Worm (Caenorhabditis elegans) whole organism, L4 larva: Measurements from ENCODE around the gene rpn-9.
A peak's percentile ranks its signal among the peaks of the same experiment; 100 is the strongest.

Experiments
- F37D6.2 ChIP-seq: sonication (generic microtip); optimal IDR thresholded peaks from 2 replicates; lab custom pipeline; 2016; ENCODE audit warnings: mild to moderate bottlenecking, missing genetic modification characterization, missing compliant biosample characterization
- ama-1 ChIP-seq: fragments of 150-350 bp; optimal IDR thresholded peaks from 2 replicates; lab custom pipeline; 2014; ENCODE audit warnings: inconsistent platforms, mixed read lengths
- lsy-2 ChIP-seq, 2 experiments: fragments of 150-350 bp in 1 of 2; sonication (generic microtip) in 1 of 2; optimal IDR thresholded peaks; 2 replicates each; lab custom pipeline; 2014 to 2017; ENCODE audit warnings: missing biosample characterization in 2 of 2, missing genetic modification characterization in 2 of 2
- nhr-102 ChIP-seq: sonication (generic microtip); optimal IDR thresholded peaks from 2 replicates; lab custom pipeline; 2016; ENCODE audit warnings: mild to moderate bottlenecking, missing genetic modification characterization, moderate library complexity, missing compliant biosample characterization
- nhr-237 ChIP-seq: sonication (generic microtip); optimal IDR thresholded peaks from 2 replicates; lab custom pipeline; 2017; ENCODE audit warnings: missing biosample characterization, missing genetic modification characterization
- nhr-48 ChIP-seq: sonication (generic microtip); optimal IDR thresholded peaks from 2 replicates; lab custom pipeline; 2016; ENCODE audit warnings: mild to moderate bottlenecking, missing genetic modification characterization, missing compliant biosample characterization
- nhr-77 ChIP-seq: fragments of 150-350 bp; optimal IDR thresholded peaks from 2 replicates; lab custom pipeline; 2014; ENCODE audit warnings: missing biosample characterization, missing genetic modification characterization
- snpc-4 ChIP-seq: fragments of 150-350 bp; optimal IDR thresholded peaks from 2 replicates; lab custom pipeline; 2014; ENCODE audit warnings: missing biosample characterization, missing genetic modification characterization
- tag-97 ChIP-seq: fragments of 200-800 bp; sonication (Bioruptor generic); IDR thresholded peaks from 2 replicates; pipeline ENCODE4 v1.3.6; 2022; ENCODE audit warnings: missing genetic modification characterization, missing compliant biosample characterization
- zag-1 ChIP-seq: fragments of 150-350 bp; optimal IDR thresholded peaks from 2 replicates; lab custom pipeline; 2014; ENCODE audit warnings: missing biosample characterization, missing genetic modification characterization
- ztf-11 ChIP-seq: fragments of 150-350 bp; optimal IDR thresholded peaks from 2 replicates; lab custom pipeline; 2014; ENCODE audit warnings: missing biosample characterization, missing genetic modification characterization
- ztf-7 ChIP-seq: fragments of 150-350 bp; optimal IDR thresholded peaks from 2 replicates; lab custom pipeline; 2014; ENCODE audit warnings: missing biosample characterization, missing genetic modification characterization

DNA sequence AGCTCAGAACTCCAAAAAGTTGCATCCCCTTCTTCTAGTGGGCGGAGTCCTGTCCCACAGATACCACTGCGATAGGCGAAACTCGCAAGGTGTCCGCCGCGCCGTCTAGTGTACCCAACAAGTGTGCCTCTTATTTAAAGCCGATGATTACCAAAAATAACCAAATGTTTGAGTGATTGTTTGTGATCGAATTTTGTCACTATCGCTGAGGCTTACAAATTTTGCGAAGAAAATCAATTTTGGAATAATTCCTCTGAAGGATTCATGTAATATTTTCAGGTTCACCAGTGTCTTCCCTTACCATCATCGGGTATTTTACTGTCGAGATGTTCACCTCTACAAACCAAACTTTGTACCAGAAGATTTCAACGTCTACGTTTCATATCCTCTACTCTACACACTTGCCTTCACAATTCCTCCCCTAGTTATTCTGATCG is 14.7 kb downstream of the rpn-9 start:
- peak; percentile 93 for TF ChIP-seq snpc-4 (tag; lab: Kevin White, UChicago)
- no peak for TF ChIP-seq ztf-11 (tag; lab: Kevin White, UChicago)
- TF ChIP-seq tag-97 (GFP tag; lab: Robert Waterston, UW), result no peak
- peak; percentile 47 for TF ChIP-seq nhr-77
- TF ChIP-seq F37D6.2 (tag; lab: Kevin White, UChicago), result peak; percentile 6
- TF ChIP-seq ama-1, result peak; percentile 98
- TF ChIP-seq zag-1 (tag; lab: Kevin White, UChicago), result no peak
- peak; percentile 44 for TF ChIP-seq nhr-48 (tag; lab: Kevin White, UChicago)
- peak; percentile 86 for TF ChIP-seq nhr-102
- TF ChIP-seq lsy-2 (tag; optimal IDR thresholded peaks at IDR 0.05; lab: Kevin White, UChicago), result peak in 1 of 2 experiments; percentile 72
- TF ChIP-seq nhr-237 (tag; lab: Kevin White, UChicago), result peak; percentile 34
- TF ChIP-seq ztf-7 (tag; lab: Kevin White, UChicago), result peak; percentile 31
